Worm (Caenorhabditis elegans) whole organism, young adult: Measurements from ENCODE around the gene dhc-4.

Experiments
- B0035.1 ChIP-seq: sonication (generic microtip); optimal IDR thresholded peaks from 2 replicates; lab custom pipeline; 2016; ENCODE audit warnings: missing genetic modification characterization, mild to moderate bottlenecking, missing compliant biosample characterization, missing genotype, missing genetic modification reagents
- B0336.3 ChIP-seq: fragments of 200-800 bp; sonication (Bioruptor generic); IDR thresholded peaks from 2 replicates; pipeline ENCODE4 v1.3.6; 2022; ENCODE audit warnings: missing genetic modification characterization, missing compliant biosample characterization
- F33H1.4 ChIP-seq: fragments of 200-800 bp; sonication (Bioruptor generic); IDR thresholded peaks from 2 replicates; pipeline ENCODE4 v1.3.6; 2022; ENCODE audit warnings: missing genetic modification reagents, missing genetic modification characterization, missing compliant biosample characterization
- F49E8.2 ChIP-seq: sonication (generic microtip); optimal IDR thresholded peaks from 3 replicates; lab custom pipeline; 2017; ENCODE audit warnings: missing genetic modification characterization, mild to moderate bottlenecking, missing compliant biosample characterization, antibody characterized with exemption, moderate library complexity; ENCODE audit not compliant: insufficient read depth
- F52B5.7 ChIP-seq: sonication (generic microtip); optimal IDR thresholded peaks from 2 replicates; lab custom pipeline; 2016; ENCODE audit warnings: mild to moderate bottlenecking, missing genetic modification characterization, missing compliant biosample characterization
- F57C9.4 ChIP-seq: sonication (generic microtip); optimal IDR thresholded peaks from 2 replicates; lab custom pipeline; 2017; ENCODE audit warnings: mild to moderate bottlenecking, missing genetic modification characterization, missing compliant biosample characterization
- T07F8.4 ChIP-seq: sonication (generic microtip); optimal IDR thresholded peaks from 2 replicates; lab custom pipeline; 2016; ENCODE audit warnings: mild to moderate bottlenecking, missing genetic modification characterization, moderate library complexity, missing compliant biosample characterization
- Y53F4B.3 ChIP-seq: fragments of 200-800 bp; sonication (Bioruptor generic); IDR thresholded peaks from 2 replicates; pipeline ENCODE4 v1.3.6; 2022; ENCODE audit warnings: missing genetic modification reagents, missing genetic modification characterization, missing compliant biosample characterization
- Y53G8AR.9 ChIP-seq: fragments of 200-800 bp; sonication (Bioruptor generic); conservative IDR thresholded peaks from 2 replicates; pipeline ENCODE4 v1.3.6; 2022; ENCODE audit warnings: missing genetic modification reagents, missing genetic modification characterization, missing compliant biosample characterization
- ZK185.1 ChIP-seq: sonication (generic microtip); optimal IDR thresholded peaks from 2 replicates; lab custom pipeline; 2016; ENCODE audit warnings: mild to moderate bottlenecking, missing genetic modification characterization, missing compliant biosample characterization; ENCODE audit not compliant: poor library complexity, severe bottlenecking
- akir-1 ChIP-seq: fragments of 200-800 bp; sonication (Bioruptor generic); optimal IDR thresholded peaks from 2 replicates; lab custom pipeline; 2018; ENCODE audit warnings: mild to moderate bottlenecking, missing genetic modification characterization, moderate library complexity, missing compliant biosample characterization
- attf-5 ChIP-seq: fragments of 200-800 bp; sonication (Bioruptor generic); optimal IDR thresholded peaks from 2 replicates; lab custom pipeline; 2018; ENCODE audit warnings: mild to moderate bottlenecking, missing genetic modification characterization, missing compliant biosample characterization
- bed-2 ChIP-seq: fragments of 200-800 bp; sonication (Bioruptor generic); IDR thresholded peaks from 2 replicates; pipeline ENCODE4 v1.3.6; 2022; ENCODE audit warnings: missing genetic modification reagents, missing genetic modification characterization, missing compliant biosample characterization
- ceh-27 ChIP-seq: fragments of 200-800 bp; sonication (Bioruptor generic); optimal IDR thresholded peaks from 2 replicates; lab custom pipeline; 2018; ENCODE audit warnings: mild to moderate bottlenecking, missing genetic modification characterization, moderate library complexity, missing compliant biosample characterization
- die-1 ChIP-seq: sonication (generic microtip); optimal IDR thresholded peaks from 2 replicates; lab custom pipeline; 2016; ENCODE audit warnings: missing genotype, mild to moderate bottlenecking, missing genetic modification characterization, missing compliant biosample characterization
- efl-1 ChIP-seq: fragments of 150-350 bp; optimal IDR thresholded peaks from 2 replicates; lab custom pipeline; 2014; ENCODE audit warnings: missing biosample characterization, missing genetic modification reagents, missing genetic modification characterization
- egl-18 ChIP-seq: fragments of 200-800 bp; sonication (Bioruptor generic); IDR thresholded peaks from 2 replicates; pipeline ENCODE4 v1.3.6; 2022; ENCODE audit warnings: missing genetic modification reagents, missing genetic modification characterization, missing compliant biosample characterization
- ekl-4 ChIP-seq: fragments of 200-800 bp; sonication (Bioruptor generic); IDR thresholded peaks from 2 replicates; pipeline ENCODE4 v1.3.6; 2022; ENCODE audit warnings: missing genetic modification reagents, missing genetic modification characterization, missing compliant biosample characterization
- hlh-26 ChIP-seq: fragments of 200-800 bp; sonication (Bioruptor generic); conservative IDR thresholded peaks from 2 replicates; pipeline ENCODE4 v1.3.6; 2022; ENCODE audit warnings: missing genetic modification reagents, missing genetic modification characterization, missing compliant biosample characterization
- hmg-20 ChIP-seq: fragments of 200-800 bp; sonication (Bioruptor generic); IDR thresholded peaks from 2 replicates; pipeline ENCODE4 v1.3.6; 2022; ENCODE audit warnings: missing genetic modification reagents, missing genetic modification characterization, missing compliant biosample characterization
- hrde-1 ChIP-seq: sonication (generic microtip); optimal IDR thresholded peaks from 2 replicates; lab custom pipeline; 2016; ENCODE audit warnings: missing genetic modification characterization, mild to moderate bottlenecking, missing compliant biosample characterization, moderate library complexity, missing genotype, missing genetic modification reagents, borderline replicate concordance
- hsf-1 ChIP-seq: fragments of 200-800 bp; sonication (Bioruptor generic); IDR thresholded peaks from 2 replicates; pipeline ENCODE4 v1.3.6; 2022; ENCODE audit warnings: missing genetic modification reagents, missing genetic modification characterization, missing compliant biosample characterization
- lag-1 ChIP-seq: fragments of 200-800 bp; sonication (Bioruptor generic); IDR thresholded peaks from 2 replicates; pipeline ENCODE4 v1.3.6; 2022; ENCODE audit warnings: missing genetic modification reagents, missing genetic modification characterization, missing compliant biosample characterization
- let-607 ChIP-seq, 2 experiments: fragments of 200-800 bp in 1 of 2; sonication (Bioruptor generic) in 1 of 2; sonication (generic microtip) in 1 of 2; optimal IDR thresholded peaks; 2 replicates each; lab custom pipeline; 2016 to 2018; ENCODE audit warnings: mild to moderate bottlenecking in 2 of 2, missing compliant biosample characterization in 2 of 2, missing genetic modification characterization in 2 of 2, moderate library complexity in 2 of 2, missing genotype in 1 of 2
- lir-1 ChIP-seq: fragments of 200-800 bp; sonication (Bioruptor generic); conservative IDR thresholded peaks from 2 replicates; pipeline ENCODE4 v1.3.6; 2022; ENCODE audit warnings: missing genetic modification reagents, missing genetic modification characterization, missing compliant biosample characterization
- madf-6 ChIP-seq: fragments of 200-800 bp; sonication (Bioruptor generic); IDR thresholded peaks from 2 replicates; pipeline ENCODE4 v1.3.6; 2022; ENCODE audit warnings: missing genetic modification reagents, missing genetic modification characterization, missing compliant biosample characterization
- mes-4 ChIP-seq: sonication (generic microtip); optimal IDR thresholded peaks from 2 replicates; lab custom pipeline; 2016; ENCODE audit warnings: missing genotype, missing genetic modification characterization, missing compliant biosample characterization
- nfya-1 ChIP-seq: sonication (generic microtip); optimal IDR thresholded peaks from 2 replicates; lab custom pipeline; 2017; ENCODE audit warnings: antibody characterized with exemption, missing compliant biosample characterization, missing genetic modification characterization, borderline replicate concordance; ENCODE audit not compliant: insufficient read depth
- nhr-120 ChIP-seq: fragments of 200-800 bp; sonication (Bioruptor generic); IDR thresholded peaks from 2 replicates; pipeline ENCODE4 v1.3.6; 2022; ENCODE audit warnings: missing genetic modification characterization, missing compliant biosample characterization
- nhr-80 ChIP-seq: sonication (generic microtip); optimal IDR thresholded peaks from 2 replicates; lab custom pipeline; 2016; ENCODE audit warnings: missing genetic modification characterization, missing compliant biosample characterization
- pha-4 ChIP-seq: fragments of 150-350 bp; sonication (generic microtip); optimal IDR thresholded peaks from 2 replicates; lab custom pipeline; 2014; ENCODE audit warnings: missing biosample characterization, missing genetic modification reagents, missing genetic modification characterization
- rpc-1 ChIP-seq, 2 experiments: fragments of 150-350 bp in 1 of 2; sonication (generic microtip) in 1 of 2; optimal IDR thresholded peaks; 2 replicates each; lab custom pipeline; 2014 to 2018; ENCODE audit warnings: missing biosample characterization in 1 of 2, missing genetic modification characterization in 1 of 2, missing genetic modification reagents in 1 of 2, missing genotype in 1 of 2
- sea-2 ChIP-seq: fragments of 200-800 bp; sonication (Bioruptor generic); IDR thresholded peaks from 2 replicates; pipeline ENCODE4 v1.3.6; 2022; ENCODE audit warnings: missing genetic modification characterization, missing compliant biosample characterization
- snpc-1.3 ChIP-seq: sonication (generic microtip); optimal IDR thresholded peaks from 2 replicates; lab custom pipeline; 2017; ENCODE audit warnings: missing genetic modification characterization, mild to moderate bottlenecking, missing compliant biosample characterization, antibody characterized with exemption, moderate library complexity, missing genotype, missing genetic modification reagents; ENCODE audit not compliant: insufficient read depth
- somi-1 ChIP-seq: fragments of 200-800 bp; sonication (Bioruptor generic); optimal IDR thresholded peaks from 2 replicates; lab custom pipeline; 2018; ENCODE audit warnings: mild to moderate bottlenecking, missing genetic modification characterization, missing compliant biosample characterization
- unc-130 ChIP-seq: sonication (generic microtip); optimal IDR thresholded peaks from 2 replicates; lab custom pipeline; 2016; ENCODE audit warnings: missing genetic modification reagents, missing genetic modification characterization, missing compliant biosample characterization
- ztf-25 ChIP-seq: fragments of 200-800 bp; sonication (Bioruptor generic); IDR thresholded peaks from 2 replicates; pipeline ENCODE4 v1.3.6; 2022; ENCODE audit warnings: missing genetic modification reagents, missing genetic modification characterization, missing compliant biosample characterization
- ztf-28 ChIP-seq: fragments of 200-800 bp; sonication (Bioruptor generic); IDR thresholded peaks from 2 replicates; pipeline ENCODE4 v1.3.6; 2022; ENCODE audit warnings: missing genetic modification reagents, missing genetic modification characterization, missing compliant biosample characterization
- ztf-3 ChIP-seq: fragments of 200-800 bp; sonication (Bioruptor generic); optimal IDR thresholded peaks from 2 replicates; lab custom pipeline; 2018; ENCODE audit warnings: mild to moderate bottlenecking, missing genetic modification characterization, missing compliant biosample characterization

The dhc-4 gene

DNA sequence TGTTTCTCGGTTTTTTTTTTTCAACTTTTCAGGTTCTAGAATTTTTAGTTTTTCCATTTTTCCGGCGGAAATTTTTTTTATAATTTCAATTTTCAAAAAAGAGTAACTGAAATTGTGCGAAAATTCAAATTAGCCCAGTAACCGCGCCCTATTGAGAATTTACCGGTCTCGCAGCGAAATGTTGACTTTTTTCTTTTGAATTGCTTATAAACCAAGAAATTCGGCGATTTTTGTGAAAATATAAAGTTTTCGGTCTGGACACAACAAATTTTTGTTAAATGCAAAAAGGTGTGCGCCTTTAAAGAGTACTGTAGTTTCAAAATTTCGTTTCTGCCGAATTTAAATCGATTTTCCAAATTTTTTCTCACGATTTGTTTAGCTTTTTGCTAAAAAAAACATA, 40.9 kb downstream of the dhc-4 start:
- TF ChIP-seq nhr-80 (tag; lab: Kevin White, UChicago): no peak
- TF ChIP-seq pha-4 (tag; lab: Kevin White, UChicago): no peak
- no peak for TF ChIP-seq ztf-3
- no peak for TF ChIP-seq F57C9.4 (tag; lab: Kevin White, UChicago)
- no peak for TF ChIP-seq rpc-1 (optimal IDR thresholded peaks at IDR 0.05; lab: Kevin White, UChicago)
- TF ChIP-seq rpc-1 (tag; optimal IDR thresholded peaks at IDR 0.05; lab: Kevin White, UChicago): no peak
- no peak for TF ChIP-seq somi-1
- TF ChIP-seq B0336.3 (GFP tag; lab: Robert Waterston, UW): no peak
- peak; percentile 47; the same call in 1 of the 2 replicates for TF ChIP-seq madf-6
- no peak for TF ChIP-seq F52B5.7 (tag; lab: Kevin White, UChicago)
- 0 out of 2 replicates have a peak, but pooled peaks have one; percentile 6 for TF ChIP-seq F33H1.4
- TF ChIP-seq bed-2 (GFP tag; lab: Robert Waterston, UW): no peak
- peak; percentile 14 for TF ChIP-seq hrde-1 (tag; lab: Kevin White, UChicago)
- no peak for TF ChIP-seq sea-2
- no peak for TF ChIP-seq nfya-1 (tag; lab: Kevin White, UChicago)
- TF ChIP-seq hlh-26 (GFP tag; lab: Robert Waterston, UW): no peak
- TF ChIP-seq ZK185.1 (tag; lab: Kevin White, UChicago): no peak
- 0 out of 2 replicates have a peak, but pooled peaks have one; percentile 35 for TF ChIP-seq Y53G8AR.9 (GFP tag; lab: Robert Waterston, UW)
- no peak for TF ChIP-seq hmg-20

- TF ChIP-seq ceh-27 (GFP tag; lab: Kevin White, UChicago) (no peak), ztf-25 (GFP tag; lab: Robert Waterston, UW) (no peak), lir-1 (no peak), F49E8.2 (tag; lab: Kevin White, UChicago) (no peak), let-607 (tag; optimal IDR thresholded peaks at IDR 0.05; lab: Kevin White, UChicago) (no peak), madf-6 (no peak), attf-5 (GFP tag; lab: Kevin White, UChicago) (no peak)
Observed at ce11 chrIII:11012264-11012663, 42.5 kb downstream of the dhc-4 start, which contains the start of gene kvs-4. Gene kvs-4, plus strand, starts transcription at chrIII:11012564.

- TF ChIP-seq hsf-1 (GFP tag; lab: Robert Waterston, UW): no peak
- no peak for TF ChIP-seq snpc-1.3
- no peak for TF ChIP-seq F49E8.2 (tag; lab: Kevin White, UChicago)
- no peak for TF ChIP-seq attf-5 (GFP tag; lab: Kevin White, UChicago)
- TF ChIP-seq ztf-28 (GFP tag; lab: Robert Waterston, UW): no peak
- TF ChIP-seq Y53F4B.3: no peak
- no peak for TF ChIP-seq unc-130 (GFP tag; lab: Kevin White, UChicago)
- no peak for TF ChIP-seq ekl-4 (GFP tag; lab: Robert Waterston, UW)
- TF ChIP-seq egl-18: no peak
- TF ChIP-seq lag-1 (GFP tag; lab: Robert Waterston, UW): no peak
- TF ChIP-seq, all 124 proteins: peak for 0
Observed at ce11 chrIII:11022278-11022677, 52.5 kb downstream of the dhc-4 start.

ce11 chrIII:11025138-11025537, 55.4 kb downstream of the dhc-4 start:
- TF ChIP-seq T07F8.4 (tag; lab: Kevin White, UChicago): no peak
- TF ChIP-seq die-1 (tag; lab: Kevin White, UChicago): no peak
- no peak for TF ChIP-seq rpc-1 (optimal IDR thresholded peaks at IDR 0.05; lab: Kevin White, UChicago)
- no peak for TF ChIP-seq rpc-1 (tag; optimal IDR thresholded peaks at IDR 0.05; lab: Kevin White, UChicago)
- TF ChIP-seq ztf-25 (GFP tag; lab: Robert Waterston, UW): no peak
- no peak for TF ChIP-seq egl-18
- no peak for TF ChIP-seq akir-1 (GFP tag; lab: Kevin White, UChicago)
- no peak for TF ChIP-seq lir-1
- TF ChIP-seq efl-1 (GFP tag; lab: Kevin White, UChicago): no peak
- no peak for TF ChIP-seq sea-2
- no peak for TF ChIP-seq mes-4 (tag; lab: Kevin White, UChicago)
- no peak for TF ChIP-seq nhr-120 (GFP tag; lab: Robert Waterston, UW)
- no peak for TF ChIP-seq B0035.1 (tag; lab: Kevin White, UChicago)
- TF ChIP-seq nhr-80 (tag; lab: Kevin White, UChicago): no peak
